Worm (Caenorhabditis elegans): Measurements from ENCODE around the gene msra-1.

- TF ChIP-seq ztf-23 (GFP tag; IDR thresholded peaks at IDR 0.05) (no peak), ref-1 (GFP tag; conservative IDR thresholded peaks at IDR 0.05) (no peak), flt-1 (GFP tag; IDR thresholded peaks at IDR 0.05) (no peak), klf-2 (GFP tag; conservative IDR thresholded peaks at IDR 0.05) (no peak), tab-1 (GFP tag; IDR thresholded peaks at IDR 0.05) (no peak), cog-1 (tag; optimal IDR thresholded peaks at IDR 0.05) (no peak)
Observed at ce11 chrII:7402625-7403024, 38.8 kb upstream of the msra-1 start, which contains the start of gene nas-7.
